Worm (Caenorhabditis elegans): ENCODE measurements around the gene lad-2.

- TF ChIP-seq ceh-82 (tag; optimal IDR thresholded peaks at IDR 0.05), result no peak
- no peak for TF ChIP-seq pqm-1 (tag; optimal IDR thresholded peaks at IDR 0.05)
- TF ChIP-seq ztf-11 (tag; optimal IDR thresholded peaks at IDR 0.05), result no peak
- peak; percentile 13 for TF ChIP-seq blmp-1 (tag; optimal IDR thresholded peaks at IDR 0.05)
- no peak for TF ChIP-seq unc-62 (GFP tag; optimal IDR thresholded peaks at IDR 0.05)
- no peak for TF ChIP-seq skn-1 (tag; optimal IDR thresholded peaks at IDR 0.05)
These were observed 24.5 kb upstream of the lad-2 start for ce11 chrIV:3002807-3003206.

Data from whole organism, L1 larva.